Worm (Caenorhabditis elegans) whole organism, young adult: ENCODE results near the gene F09C6.10.

ENCODE experiments used
- B0019.2 ChIP-seq: fragments of 200-800 bp; sonication (Bioruptor generic); conservative IDR thresholded peaks from 2 replicates; pipeline ENCODE4 v1.3.6; 2022; ENCODE audit warnings: missing genetic modification reagents, missing genetic modification characterization, missing compliant biosample characterization
- B0336.3 ChIP-seq: fragments of 200-800 bp; sonication (Bioruptor generic); IDR thresholded peaks from 2 replicates; pipeline ENCODE4 v1.3.6; 2022; ENCODE audit warnings: missing genetic modification characterization, missing compliant biosample characterization
- C17E4.6 ChIP-seq: fragments of 200-800 bp; sonication (Bioruptor generic); IDR thresholded peaks from 2 replicates; pipeline ENCODE4 v1.3.6; 2022; ENCODE audit warnings: missing genetic modification reagents, missing genetic modification characterization, missing compliant biosample characterization
- F10E7.11 ChIP-seq: sonication (generic microtip); optimal IDR thresholded peaks from 2 replicates; lab custom pipeline; 2017; ENCODE audit warnings: mild to moderate bottlenecking, missing genetic modification characterization, moderate library complexity, missing compliant biosample characterization
- F23B12.7 ChIP-seq: sonication (generic microtip); optimal IDR thresholded peaks from 2 replicates; lab custom pipeline; 2017; ENCODE audit warnings: missing genetic modification characterization, mild to moderate bottlenecking, missing compliant biosample characterization, antibody characterized with exemption, moderate library complexity; ENCODE audit not compliant: insufficient read depth
- F49E8.2 ChIP-seq: sonication (generic microtip); optimal IDR thresholded peaks from 3 replicates; lab custom pipeline; 2017; ENCODE audit warnings: missing genetic modification characterization, mild to moderate bottlenecking, missing compliant biosample characterization, antibody characterized with exemption, moderate library complexity; ENCODE audit not compliant: insufficient read depth
- F57A8.1 ChIP-seq: fragments of 200-800 bp; sonication (Bioruptor generic); optimal IDR thresholded peaks from 2 replicates; lab custom pipeline; 2018; ENCODE audit warnings: mild to moderate bottlenecking, missing genetic modification characterization, moderate library complexity, missing compliant biosample characterization
- K12H6.12 ChIP-seq: fragments of 200-800 bp; sonication (Bioruptor generic); optimal IDR thresholded peaks from 2 replicates; lab custom pipeline; 2018; ENCODE audit warnings: mild to moderate bottlenecking, missing genetic modification characterization, missing compliant biosample characterization
- T26A5.8 ChIP-seq: sonication (generic microtip); optimal IDR thresholded peaks from 2 replicates; lab custom pipeline; 2016; ENCODE audit warnings: missing genetic modification characterization, missing compliant biosample characterization
- Y95B8A.8 ChIP-seq: fragments of 200-800 bp; sonication (Bioruptor generic); IDR thresholded peaks from 2 replicates; pipeline ENCODE4 v1.3.6; 2022; ENCODE audit warnings: missing genetic modification reagents, missing genetic modification characterization, missing compliant biosample characterization
- aptf-2 ChIP-seq: fragments of 200-800 bp; sonication (Bioruptor generic); conservative IDR thresholded peaks from 2 replicates; pipeline ENCODE4 v1.3.6; 2022; ENCODE audit warnings: missing genetic modification reagents, missing genetic modification characterization, missing compliant biosample characterization
- attf-6 ChIP-seq: fragments of 200-800 bp; sonication (Bioruptor generic); IDR thresholded peaks from 2 replicates; pipeline ENCODE4 v1.3.6; 2022; ENCODE audit warnings: missing genetic modification reagents, missing genetic modification characterization, missing compliant biosample characterization
- bed-2 ChIP-seq: fragments of 200-800 bp; sonication (Bioruptor generic); IDR thresholded peaks from 2 replicates; pipeline ENCODE4 v1.3.6; 2022; ENCODE audit warnings: missing genetic modification reagents, missing genetic modification characterization, missing compliant biosample characterization
- ccch-3 ChIP-seq: fragments of 200-800 bp; sonication (Bioruptor generic); optimal IDR thresholded peaks from 2 replicates; lab custom pipeline; 2018; ENCODE audit warnings: mild to moderate bottlenecking, missing genetic modification characterization, missing compliant biosample characterization
- ceh-79 ChIP-seq: sonication (generic microtip); optimal IDR thresholded peaks from 2 replicates; lab custom pipeline; 2017; ENCODE audit warnings: mild to moderate bottlenecking, missing genetic modification characterization, missing compliant biosample characterization
- chd-7 ChIP-seq: sonication (generic microtip); optimal IDR thresholded peaks from 2 replicates; lab custom pipeline; 2016; ENCODE audit warnings: mild to moderate bottlenecking, missing genetic modification characterization, moderate library complexity, missing compliant biosample characterization
- dox-1 ChIP-seq: fragments of 200-800 bp; sonication (Bioruptor generic); IDR thresholded peaks from 2 replicates; pipeline ENCODE4 v1.3.6; 2022; ENCODE audit warnings: missing genetic modification reagents, missing genetic modification characterization, missing compliant biosample characterization
- dpl-1 ChIP-seq: fragments of 150-350 bp; optimal IDR thresholded peaks from 2 replicates; lab custom pipeline; 2014; ENCODE audit warnings: missing biosample characterization, missing genetic modification reagents, missing genetic modification characterization
- egl-18 ChIP-seq: fragments of 200-800 bp; sonication (Bioruptor generic); IDR thresholded peaks from 2 replicates; pipeline ENCODE4 v1.3.6; 2022; ENCODE audit warnings: missing genetic modification reagents, missing genetic modification characterization, missing compliant biosample characterization
- egl-44 ChIP-seq: fragments of 200-800 bp; sonication (Bioruptor generic); IDR thresholded peaks from 2 replicates; pipeline ENCODE4 v1.3.6; 2022; ENCODE audit warnings: missing genetic modification reagents, missing genetic modification characterization, missing compliant biosample characterization
- hlh-26 ChIP-seq: fragments of 200-800 bp; sonication (Bioruptor generic); conservative IDR thresholded peaks from 2 replicates; pipeline ENCODE4 v1.3.6; 2022; ENCODE audit warnings: missing genetic modification reagents, missing genetic modification characterization, missing compliant biosample characterization
- hmg-20 ChIP-seq: fragments of 200-800 bp; sonication (Bioruptor generic); IDR thresholded peaks from 2 replicates; pipeline ENCODE4 v1.3.6; 2022; ENCODE audit warnings: missing genetic modification reagents, missing genetic modification characterization, missing compliant biosample characterization
- lin-35 ChIP-seq, 3 experiments: fragments of 150-350 bp in 2 of 3; sonication (generic microtip) in 1 of 3; optimal IDR thresholded peaks; 2 replicates each; lab custom pipeline; 2014 to 2018; ENCODE audit warnings: missing biosample characterization in 3 of 3, missing genetic modification characterization in 3 of 3, missing genetic modification reagents in 3 of 3
- lin-40 ChIP-seq: sonication (generic microtip); optimal IDR thresholded peaks from 2 replicates; lab custom pipeline; 2016; ENCODE audit warnings: missing genetic modification characterization, mild to moderate bottlenecking, missing compliant biosample characterization, missing genotype, missing genetic modification reagents
- lin-54 ChIP-seq: fragments of 200-800 bp; sonication (Bioruptor generic); optimal IDR thresholded peaks from 2 replicates; lab custom pipeline; 2018; ENCODE audit warnings: mild to moderate bottlenecking, missing genetic modification characterization, missing compliant biosample characterization
- madf-8 ChIP-seq: fragments of 200-800 bp; sonication (Bioruptor generic); conservative IDR thresholded peaks from 2 replicates; pipeline ENCODE4 v1.3.6; 2022; ENCODE audit warnings: missing genetic modification reagents, missing genetic modification characterization, missing compliant biosample characterization
- mes-4 ChIP-seq: sonication (generic microtip); optimal IDR thresholded peaks from 2 replicates; lab custom pipeline; 2016; ENCODE audit warnings: missing genotype, missing genetic modification characterization, missing compliant biosample characterization
- nfya-1 ChIP-seq: sonication (generic microtip); optimal IDR thresholded peaks from 2 replicates; lab custom pipeline; 2017; ENCODE audit warnings: antibody characterized with exemption, missing compliant biosample characterization, missing genetic modification characterization, borderline replicate concordance; ENCODE audit not compliant: insufficient read depth
- nhr-179 ChIP-seq: sonication (generic microtip); optimal IDR thresholded peaks from 2 replicates; lab custom pipeline; 2016; ENCODE audit warnings: mild to moderate bottlenecking, missing genetic modification characterization, missing compliant biosample characterization
- nhr-90 ChIP-seq: sonication (generic microtip); optimal IDR thresholded peaks from 2 replicates; lab custom pipeline; 2016; ENCODE audit warnings: missing genotype, mild to moderate bottlenecking, missing genetic modification characterization, missing compliant biosample characterization
- pha-4 ChIP-seq: fragments of 150-350 bp; sonication (generic microtip); optimal IDR thresholded peaks from 2 replicates; lab custom pipeline; 2014; ENCODE audit warnings: missing biosample characterization, missing genetic modification reagents, missing genetic modification characterization
- rpc-1 ChIP-seq, 2 experiments: fragments of 150-350 bp in 1 of 2; sonication (generic microtip) in 1 of 2; optimal IDR thresholded peaks; 2 replicates each; lab custom pipeline; 2014 to 2018; ENCODE audit warnings: missing biosample characterization in 1 of 2, missing genetic modification characterization in 1 of 2, missing genetic modification reagents in 1 of 2, missing genotype in 1 of 2
- sdz-38 ChIP-seq: sonication (generic microtip); optimal IDR thresholded peaks from 2 replicates; lab custom pipeline; 2016; ENCODE audit warnings: missing genotype, missing genetic modification characterization, missing compliant biosample characterization
- snpc-1.1 ChIP-seq: sonication (generic microtip); optimal IDR thresholded peaks from 2 replicates; lab custom pipeline; 2017; ENCODE audit warnings: missing genetic modification characterization, mild to moderate bottlenecking, missing compliant biosample characterization, antibody characterized with exemption, moderate library complexity, missing genotype, missing genetic modification reagents; ENCODE audit not compliant: insufficient read depth
- snpc-4 ChIP-seq, 5 experiments: fragments of 150-350 bp in 1 of 5; sonication (generic microtip) in 4 of 5; optimal IDR thresholded peaks; 2 replicates each; lab custom pipeline; 2014 to 2018; ENCODE audit warnings: missing genetic modification characterization in 5 of 5, missing biosample characterization in 3 of 5, antibody characterized with exemption in 2 of 5, mild to moderate bottlenecking in 2 of 5, missing compliant biosample characterization in 2 of 5, missing genotype in 2 of 5, moderate library complexity in 2 of 5, missing genetic modification reagents in 1 of 5
- xnd-1 ChIP-seq: sonication (generic microtip); optimal IDR thresholded peaks from 2 replicates; lab custom pipeline; 2016; ENCODE audit warnings: missing genotype, missing genetic modification reagents, missing genetic modification characterization, missing compliant biosample characterization
- ztf-18 ChIP-seq: sonication (generic microtip); optimal IDR thresholded peaks from 2 replicates; lab custom pipeline; 2016; ENCODE audit warnings: missing genotype, mild to moderate bottlenecking, missing genetic modification characterization, missing compliant biosample characterization
- ztf-22 ChIP-seq: fragments of 200-800 bp; sonication (Bioruptor generic); optimal IDR thresholded peaks from 2 replicates; lab custom pipeline; 2018; ENCODE audit warnings: mild to moderate bottlenecking, missing genetic modification characterization, moderate library complexity, missing compliant biosample characterization
- ztf-26 ChIP-seq: sonication (generic microtip); optimal IDR thresholded peaks from 2 replicates; lab custom pipeline; 2017; ENCODE audit warnings: missing genetic modification characterization, missing compliant biosample characterization

F09C6.10 gene

ce11 chrV:16882260-16882918, 33.6 kb downstream of the F09C6.10 start, which contains the start of the genes F09C6.11 and F09C6.12:
F09C6.11 (minus strand) TSS chrV:16882310.
F09C6.12 (plus strand) TSS chrV:16882868.
- TF ChIP-seq nhr-90 (no peak), egl-18 (GFP tag; lab: Robert Waterston, UW) (no peak), B0336.3 (GFP tag; lab: Robert Waterston, UW) (no peak), F57A8.1 (GFP tag; lab: Kevin White, UChicago) (no peak), ccch-3 (GFP tag; lab: Kevin White, UChicago) (no peak), pha-4 (no peak), ceh-79 (tag; lab: Kevin White, UChicago) (no peak), snpc-4 (GFP tag; optimal IDR thresholded peaks at IDR 0.05; lab: Kevin White, UChicago) (no peak), snpc-4 (tag; optimal IDR thresholded peaks at IDR 0.05; lab: Kevin White, UChicago) (no peak), F10E7.11 (tag; lab: Kevin White, UChicago) (no peak), dox-1 (no peak), nfya-1 (tag; lab: Kevin White, UChicago) (no peak), hlh-26 (GFP tag; lab: Robert Waterston, UW) (no peak), chd-7 (tag; lab: Kevin White, UChicago) (no peak), C17E4.6 (no peak), bed-2 (GFP tag; lab: Robert Waterston, UW) (no peak), F23B12.7 (no peak), nhr-179 (tag; lab: Kevin White, UChicago) (no peak), sdz-38 (no peak), F49E8.2 (no peak)

- TF ChIP-seq hmg-20 (GFP tag; lab: Robert Waterston, UW) (no peak), dpl-1 (GFP tag; lab: Kevin White, UChicago) (no peak), xnd-1 (no peak), mes-4 (tag; lab: Kevin White, UChicago) (no peak), lin-35 (GFP tag; optimal IDR thresholded peaks at IDR 0.05; lab: Kevin White, UChicago) (no peak), attf-6 (GFP tag; lab: Robert Waterston, UW) (no peak), F57A8.1 (GFP tag; lab: Kevin White, UChicago) (no peak), madf-8 (GFP tag; lab: Robert Waterston, UW) (no peak), snpc-1.1 (no peak), ztf-18 (no peak), lin-54 (GFP tag; lab: Kevin White, UChicago) (no peak)
Observed at ce11 chrV:16880679-16881078, 35.3 kb downstream of the F09C6.10 start, which contains the start of gene F09C6.14. F09C6.14 (plus strand) TSS chrV:16880979.

- TF ChIP-seq madf-8 (GFP tag; lab: Robert Waterston, UW) (no peak), ztf-22 (GFP tag; lab: Kevin White, UChicago) (no peak), F23B12.7 (no peak), ztf-18 (no peak), lin-40 (tag; lab: Kevin White, UChicago) (no peak), K12H6.12 (tag; lab: Kevin White, UChicago) (no peak), xnd-1 (no peak), Y95B8A.8 (no peak), B0019.2 (GFP tag; lab: Robert Waterston, UW) (no peak), aptf-2 (no peak), rpc-1 (optimal IDR thresholded peaks at IDR 0.05; lab: Kevin White, UChicago) (no peak), rpc-1 (tag; optimal IDR thresholded peaks at IDR 0.05; lab: Kevin White, UChicago) (no peak), F10E7.11 (tag; lab: Kevin White, UChicago) (no peak), ztf-26 (no peak), C17E4.6 (no peak), T26A5.8 (tag; lab: Kevin White, UChicago) (no peak), egl-44 (GFP tag; lab: Robert Waterston, UW) (no peak)
Observed at ce11 chrV:16880054-16880453, 35.9 kb downstream of the F09C6.10 start, which contains the start of gene F09C6.3. F09C6.3 (minus strand) TSS chrV:16880154.
